Comparison of ENCODE assay signal across 5 fruit fly cellular contexts in the genomic region with DNA sequence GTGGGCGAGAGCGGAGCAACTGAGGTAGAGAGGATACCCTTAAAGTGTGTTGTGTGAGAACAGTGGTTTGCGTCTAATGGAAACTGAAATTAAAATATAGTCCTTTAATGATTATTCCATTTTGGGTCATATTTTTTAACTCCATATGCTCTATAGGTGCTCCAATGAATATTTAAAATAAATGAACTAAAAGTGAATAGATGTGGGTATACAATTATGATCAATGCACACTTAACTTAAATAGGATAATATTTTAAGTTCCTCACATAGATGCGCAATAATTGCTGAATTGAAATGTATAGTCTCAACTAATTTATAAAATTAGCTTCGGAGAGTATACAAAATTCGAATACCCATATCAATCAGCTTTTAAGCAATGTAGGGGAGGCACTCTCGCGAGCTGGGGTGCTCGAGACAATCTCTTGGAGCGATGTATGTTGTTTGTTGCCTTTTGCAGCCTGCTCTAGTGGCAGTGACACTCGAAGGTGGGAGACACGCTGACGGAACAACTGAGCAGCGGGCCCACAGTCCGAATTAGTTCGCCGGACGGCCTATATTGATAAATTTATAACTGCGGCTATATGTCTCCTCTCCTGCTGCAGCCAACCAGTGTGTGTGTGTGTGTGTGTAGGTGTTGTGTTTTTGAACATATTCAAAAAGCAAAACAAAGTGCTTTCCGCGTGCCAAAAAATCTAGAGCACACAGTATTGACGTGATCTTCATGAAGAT.
TF ChIP-seq lines count a peak whose summit lies in the region.

No protein-coding gene starts in this region.

- TF ChIP-seq CTCF in whole organism, embryonic (GFP tag; optimal IDR thresholded peaks at IDR 0.05; lab: Kevin White, UChicago) = no peak

TF ChIP-seq in whole organism, adult, 20 proteins besides CTCF, POLR2A, EP300 and RAD21 (continues in another document):
- TF ChIP-seq toe (GFP tag; optimal IDR thresholded peaks at IDR 0.05; lab: Kevin White, UChicago) (peak; percentile 31), CG7045 (GFP tag; optimal IDR thresholded peaks at IDR 0.05; lab: Kevin White, UChicago) (peak; percentile 70), pad (GFP tag; optimal IDR thresholded peaks at IDR 0.05; lab: Kevin White, UChicago) (peak; percentile 60), kay (GFP tag; lab: Kevin White, UChicago; ENCODE audit: borderline replicate concordance) (peak; percentile 61), Hr96 (GFP tag; optimal IDR thresholded peaks at IDR 0.05; lab: Kevin White, UChicago) (peak; percentile 61), CG12768 (GFP tag; optimal IDR thresholded peaks at IDR 0.05; lab: Kevin White, UChicago) (peak; percentile 67), bab1 (GFP tag; optimal IDR thresholded peaks at IDR 0.05; lab: Kevin White, UChicago) (no peak), cic (GFP tag; optimal IDR thresholded peaks at IDR 0.05; lab: Kevin White, UChicago) (peak; percentile 19), CG33017 (tag; optimal IDR thresholded peaks at IDR 0.05; lab: Kevin White, UChicago) (peak; percentile 57), Mnt (GFP tag; optimal IDR thresholded peaks at IDR 0.05; lab: Kevin White, UChicago) (peak; percentile 30), ovo (GFP tag; optimal IDR thresholded peaks at IDR 0.05; lab: Kevin White, UChicago) (peak; percentile 6), CG1620 (GFP tag; optimal IDR thresholded peaks at IDR 0.05; lab: Kevin White, UChicago) (peak; percentile 26), cnc (optimal IDR thresholded peaks at IDR 0.05; lab: Kevin White, UChicago) (no peak), Clk (GFP tag; optimal IDR thresholded peaks at IDR 0.05; lab: Kevin White, UChicago) (peak; percentile 16), CG14711 (tag; optimal IDR thresholded peaks at IDR 0.05; lab: Kevin White, UChicago) (peak; percentile 53), tj (GFP tag; optimal IDR thresholded peaks at IDR 0.05; lab: Kevin White, UChicago) (peak; percentile 55)

TF ChIP-seq in whole organism, embryonic, 481 proteins besides CTCF, POLR2A, EP300 and RAD21 (continues in another document):
- peak; percentile 82 for TF ChIP-seq tio (GFP tag; optimal IDR thresholded peaks at IDR 0.05; lab: Kevin White, UChicago)
- TF ChIP-seq CG7357 (GFP tag; IDR thresholded peaks at IDR 0.05; lab: Robert Waterston, UW) = peak; percentile 47; the same call in 1 of the 3 replicates
- peak; percentile 29 for TF ChIP-seq cg (GFP tag; optimal IDR thresholded peaks at IDR 0.05; lab: Kevin White, UChicago)
- TF ChIP-seq CG17385 (GFP tag; optimal IDR thresholded peaks at IDR 0.05; lab: Kevin White, UChicago) = peak; percentile 79
- TF ChIP-seq CG14965 (GFP tag; optimal IDR thresholded peaks at IDR 0.05; lab: Kevin White, UChicago; ENCODE audit: borderline replicate concordance) = no peak
- peak; percentile 66 for TF ChIP-seq D19B (GFP tag; optimal IDR thresholded peaks at IDR 0.05; lab: Kevin White, UChicago)
- TF ChIP-seq CG2889 (GFP tag; IDR thresholded peaks at IDR 0.05; lab: Robert Waterston, UW) = no peak
- 0 out of 2 replicates have a peak, but pooled peaks have one; percentile 32 for TF ChIP-seq ap (GFP tag; IDR thresholded peaks at IDR 0.05; lab: Robert Waterston, UW)
- TF ChIP-seq CG7928 (GFP tag; optimal IDR thresholded peaks at IDR 0.05; lab: Kevin White, UChicago) = peak; percentile 2
- TF ChIP-seq H2.0 (GFP tag; IDR thresholded peaks at IDR 0.05; lab: Robert Waterston, UW) = peak; percentile 46; the same call in 1 of the 2 replicates
- TF ChIP-seq vfl (GFP tag; optimal IDR thresholded peaks at IDR 0.05; lab: Kevin White, UChicago) = no peak
- peak; percentile 68 for TF ChIP-seq CG2875 (GFP tag; optimal IDR thresholded peaks at IDR 0.05; lab: Kevin White, UChicago)
- TF ChIP-seq CG16813 (GFP tag; IDR thresholded peaks at IDR 0.05; lab: Robert Waterston, UW; ENCODE audit: partially characterized antibody) = no peak
- TF ChIP-seq caup (GFP tag; optimal IDR thresholded peaks at IDR 0.05; lab: Kevin White, UChicago; ENCODE audit: severe bottlenecking) = peak; percentile 64
- 0 out of 3 replicates have a peak, but pooled peaks have one; percentile 23 for TF ChIP-seq CG34422 (GFP tag; IDR thresholded peaks at IDR 0.05; lab: Robert Waterston, UW)

TF ChIP-seq in whole organism, prepupa, 60 proteins besides CTCF, POLR2A, EP300 and RAD21 (continues in another document):
- TF ChIP-seq Hr4 (GFP tag; optimal IDR thresholded peaks at IDR 0.05; lab: Kevin White, UChicago) (peak; percentile 91), Hr38 (GFP tag; optimal IDR thresholded peaks at IDR 0.05; lab: Kevin White, UChicago) (no peak), CG6163 (GFP tag; IDR thresholded peaks at IDR 0.05; lab: Robert Waterston, UW) (peak; percentile 87), CG15336 (GFP tag; IDR thresholded peaks at IDR 0.05; lab: Robert Waterston, UW) (peak; percentile 82; the same call in 1 of the 2 replicates), Hr39 (GFP tag; optimal IDR thresholded peaks at IDR 0.05; lab: Kevin White, UChicago) (peak; percentile 81), CG11762 (GFP tag; optimal IDR thresholded peaks at IDR 0.05; lab: Kevin White, UChicago; ENCODE audit: insufficient read depth) (peak; percentile 71), acj6 (GFP tag; optimal IDR thresholded peaks at IDR 0.05; lab: Kevin White, UChicago) (peak; percentile 83), CG6276 (GFP tag; optimal IDR thresholded peaks at IDR 0.05; lab: Kevin White, UChicago) (no peak), Ets21C (GFP tag; optimal IDR thresholded peaks at IDR 0.05; lab: Kevin White, UChicago) (peak; percentile 73), lz (GFP tag; optimal IDR thresholded peaks at IDR 0.05; lab: Kevin White, UChicago) (peak; percentile 80), ss (GFP tag; optimal IDR thresholded peaks at IDR 0.05; lab: Kevin White, UChicago) (no peak), Smox (GFP tag; optimal IDR thresholded peaks at IDR 0.05; lab: Kevin White, UChicago) (peak; percentile 80), CG8119 (GFP tag; IDR thresholded peaks at IDR 0.05; lab: Robert Waterston, UW) (peak; percentile 73; the same call in 2 of the 3 replicates), pdm3 (GFP tag; optimal IDR thresholded peaks at IDR 0.05; lab: Kevin White, UChicago) (peak; percentile 86), Eip78C (GFP tag; lab: Kevin White, UChicago) (peak; percentile 97), net (GFP tag; optimal IDR thresholded peaks at IDR 0.05; lab: Kevin White, UChicago) (peak; percentile 84), CG4318 (GFP tag; optimal IDR thresholded peaks at IDR 0.05; lab: Kevin White, UChicago) (peak; percentile 79)

TF ChIP-seq in whole organism, pupa, 21 proteins besides CTCF, POLR2A, EP300 and RAD21 (continues in another document):
- TF ChIP-seq CG12605 (GFP tag; IDR thresholded peaks at IDR 0.05; lab: Robert Waterston, UW) (no peak), CG15710 (tag; optimal IDR thresholded peaks at IDR 0.05; lab: Kevin White, UChicago) (peak; percentile 71), Pif1B (GFP tag; optimal IDR thresholded peaks at IDR 0.05; lab: Kevin White, UChicago) (peak; percentile 73), CG8159 (tag; optimal IDR thresholded peaks at IDR 0.05; lab: Kevin White, UChicago) (peak; percentile 84), Snoo (tag; optimal IDR thresholded peaks at IDR 0.05; lab: Kevin White, UChicago) (peak; percentile 65), CG32121 (GFP tag; IDR thresholded peaks at IDR 0.05; lab: Robert Waterston, UW) (peak; percentile 54), CG9948 (tag; optimal IDR thresholded peaks at IDR 0.05; lab: Kevin White, UChicago) (peak; percentile 79), fd96Ca (GFP tag; IDR thresholded peaks at IDR 0.05; lab: Robert Waterston, UW) (no peak), Ets98B (GFP tag; IDR thresholded peaks at IDR 0.05; lab: Robert Waterston, UW) (no peak; the same call in 1 of the 2 replicates), gl (tag; optimal IDR thresholded peaks at IDR 0.05; lab: Kevin White, UChicago) (peak; percentile 39), EcR (GFP tag; optimal IDR thresholded peaks at IDR 0.05; lab: Kevin White, UChicago) (no peak), rn (GFP tag; IDR thresholded peaks at IDR 0.05; lab: Robert Waterston, UW) (no peak), CG4496 (GFP tag; IDR thresholded peaks at IDR 0.05; lab: Robert Waterston, UW) (peak; percentile 72; the same call in 2 of the 3 replicates), CG17806 (tag; optimal IDR thresholded peaks at IDR 0.05; lab: Kevin White, UChicago) (peak; percentile 79), CG10348 (GFP tag; IDR thresholded peaks at IDR 0.05; lab: Robert Waterston, UW) (no peak), CG8301 (tag; optimal IDR thresholded peaks at IDR 0.05; lab: Kevin White, UChicago) (peak; percentile 82), D1 (tag; optimal IDR thresholded peaks at IDR 0.05; lab: Kevin White, UChicago) (peak; percentile 39), CG34367 (tag; optimal IDR thresholded peaks at IDR 0.05; lab: Kevin White, UChicago) (peak; percentile 70), CG14655 (GFP tag; optimal IDR thresholded peaks at IDR 0.05; lab: Kevin White, UChicago) (no peak)

TF ChIP-seq in whole organism, wandering third instar larva, 38 proteins besides CTCF, POLR2A, EP300 and RAD21 (continues in another document):
- TF ChIP-seq lola (GFP tag; optimal IDR thresholded peaks at IDR 0.05; lab: Kevin White, UChicago) = no peak
- no peak for TF ChIP-seq GATAd (GFP tag; optimal IDR thresholded peaks at IDR 0.05; lab: Kevin White, UChicago)
- no peak for TF ChIP-seq Hr78 (GFP tag; optimal IDR thresholded peaks at IDR 0.05; lab: Kevin White, UChicago)
- no peak for TF ChIP-seq Mio (GFP tag; optimal IDR thresholded peaks at IDR 0.05; lab: Kevin White, UChicago)
- TF ChIP-seq fru (GFP tag; optimal IDR thresholded peaks at IDR 0.05; lab: Kevin White, UChicago) = peak; percentile 87
- peak; percentile 81 for TF ChIP-seq OdsH (GFP tag; optimal IDR thresholded peaks at IDR 0.05; lab: Kevin White, UChicago)
- TF ChIP-seq woc (GFP tag; optimal IDR thresholded peaks at IDR 0.05; lab: Kevin White, UChicago) = peak; percentile 75
- TF ChIP-seq foxo (GFP tag; optimal IDR thresholded peaks at IDR 0.05; lab: Kevin White, UChicago) = peak in 1 of 2 experiments; percentile 86
- no peak for TF ChIP-seq pan (optimal IDR thresholded peaks at IDR 0.05; lab: Kevin White, UChicago)
- no peak for TF ChIP-seq Jra (GFP tag; optimal IDR thresholded peaks at IDR 0.05; lab: Kevin White, UChicago)
- no peak for TF ChIP-seq tai (GFP tag; optimal IDR thresholded peaks at IDR 0.05; lab: Kevin White, UChicago)
- no peak for TF ChIP-seq Dfd (GFP tag; optimal IDR thresholded peaks at IDR 0.05; lab: Kevin White, UChicago)
- TF ChIP-seq CrebA (GFP tag; optimal IDR thresholded peaks at IDR 0.05; lab: Kevin White, UChicago; ENCODE audit: borderline replicate concordance) = no peak
- no peak for TF ChIP-seq jim (GFP tag; optimal IDR thresholded peaks at IDR 0.05; lab: Kevin White, UChicago)
- no peak for TF ChIP-seq usp (GFP tag; optimal IDR thresholded peaks at IDR 0.05; lab: Kevin White, UChicago)
- TF ChIP-seq CG9705 (GFP tag; optimal IDR thresholded peaks at IDR 0.05; lab: Kevin White, UChicago) = peak; percentile 33
- no peak for TF ChIP-seq CG32264 (GFP tag; optimal IDR thresholded peaks at IDR 0.05; lab: Kevin White, UChicago)
- TF ChIP-seq N (GFP tag; optimal IDR thresholded peaks at IDR 0.05; lab: Kevin White, UChicago) = no peak
- TF ChIP-seq Dif (GFP tag; optimal IDR thresholded peaks at IDR 0.05; lab: Kevin White, UChicago; ENCODE audit: partially characterized antibody) = peak; percentile 32
- peak; percentile 10 for TF ChIP-seq Hr83 (GFP tag; optimal IDR thresholded peaks at IDR 0.05; lab: Kevin White, UChicago; ENCODE audit: poor library complexity, severe bottlenecking)
